Worm (Caenorhabditis elegans) whole organism, dauer: Measurements from ENCODE around the gene srw-109.

ENCODE experiments used
- unc-62 ChIP-seq: sonication (generic microtip); optimal IDR thresholded peaks from 2 replicates; lab custom pipeline; 2017; ENCODE audit warnings: missing biosample characterization, missing genetic modification reagents, missing genetic modification characterization

The srw-109 gene

DNA sequence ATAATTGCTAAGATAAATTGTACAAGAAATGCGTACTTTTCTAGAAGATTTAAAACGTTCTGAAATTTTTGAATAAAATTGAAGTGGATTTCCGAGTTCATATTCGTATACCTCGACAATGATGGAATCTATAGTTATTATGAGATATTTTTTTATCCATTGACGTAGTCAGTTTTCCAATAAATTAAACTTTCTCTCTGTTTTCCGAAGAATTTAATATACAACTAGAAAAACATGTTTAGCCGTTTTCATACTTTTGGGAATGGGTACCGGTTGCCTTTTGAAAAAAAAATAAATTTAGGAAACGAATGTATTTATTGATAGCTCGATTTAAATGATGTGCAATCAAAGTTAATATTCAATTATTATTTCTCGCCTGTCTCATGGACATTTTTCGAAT lies at the start of gene srw-109:
srw-109 (minus strand) TSS at position 101 of the 400 bp plus-strand sequence.
- no peak for TF ChIP-seq unc-62

DNA sequence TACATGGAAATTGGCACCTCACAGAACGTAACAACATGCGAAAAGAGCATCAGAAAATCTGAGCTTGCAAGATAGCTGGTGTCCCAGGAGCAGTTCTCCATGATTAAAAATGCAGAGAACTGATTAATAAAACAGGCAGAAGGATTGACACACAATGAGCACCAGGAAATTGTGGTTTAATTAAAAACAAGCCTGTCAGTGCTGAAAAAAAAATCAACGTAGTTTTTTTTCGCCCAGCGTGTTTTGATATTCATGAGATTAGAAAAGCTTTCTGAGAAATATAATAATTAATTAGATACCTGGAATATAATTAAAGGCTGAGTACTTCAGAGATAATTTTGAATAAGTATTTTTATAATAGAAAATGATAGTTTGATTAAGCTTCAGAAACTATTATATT lies 48.9 kb upstream of the srw-109 start, which contains the start of gene srh-246:
srh-246 (minus strand) TSS at position 101 of the 400 bp plus-strand sequence.
- no peak for TF ChIP-seq unc-62

DNA sequence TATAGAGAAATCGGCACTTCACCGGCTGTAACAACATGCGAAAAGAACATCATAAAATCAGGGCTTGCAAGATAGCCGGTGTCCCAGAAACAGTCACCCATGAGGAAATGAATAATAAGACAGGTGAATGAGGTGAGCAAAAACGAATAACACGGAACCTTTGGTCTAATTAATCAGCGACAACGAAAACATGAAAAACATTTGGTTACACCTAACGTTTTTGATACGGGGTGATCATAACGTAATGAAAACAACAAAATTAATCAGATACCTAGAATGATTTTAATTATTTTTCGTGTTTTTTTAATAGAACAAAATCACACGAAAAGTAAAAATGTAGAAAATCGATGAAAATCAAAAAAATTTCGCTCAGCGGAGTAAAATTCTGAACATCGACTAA lies 47.1 kb upstream of the srw-109 start, which contains the start of gene srh-245:
srh-245 (minus strand) TSS at position 101 of the 400 bp plus-strand sequence.
- no peak for TF ChIP-seq unc-62

DNA sequence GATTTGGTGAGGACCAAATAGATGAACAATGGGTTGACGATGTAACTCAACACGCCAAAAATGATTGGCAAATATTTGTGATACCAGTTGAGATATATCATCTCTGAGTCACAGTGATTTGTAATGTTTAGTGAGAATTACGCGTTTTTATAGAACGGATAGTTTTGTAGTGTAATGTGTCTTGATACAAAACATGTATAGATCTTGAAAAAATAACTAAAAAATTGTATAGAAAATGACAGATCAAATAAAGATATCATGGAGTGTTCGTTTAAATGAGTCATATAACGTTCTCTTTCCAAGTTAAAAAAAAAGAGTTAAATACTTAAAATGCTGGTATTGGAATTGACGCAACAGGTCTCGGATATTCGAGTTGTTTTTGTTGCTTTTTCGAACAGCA lies 45.7 kb upstream of the srw-109 start, which contains the start of gene srj-6:
srj-6 (minus strand) TSS at position 101 of the 400 bp plus-strand sequence.
- no peak for TF ChIP-seq unc-62

DNA sequence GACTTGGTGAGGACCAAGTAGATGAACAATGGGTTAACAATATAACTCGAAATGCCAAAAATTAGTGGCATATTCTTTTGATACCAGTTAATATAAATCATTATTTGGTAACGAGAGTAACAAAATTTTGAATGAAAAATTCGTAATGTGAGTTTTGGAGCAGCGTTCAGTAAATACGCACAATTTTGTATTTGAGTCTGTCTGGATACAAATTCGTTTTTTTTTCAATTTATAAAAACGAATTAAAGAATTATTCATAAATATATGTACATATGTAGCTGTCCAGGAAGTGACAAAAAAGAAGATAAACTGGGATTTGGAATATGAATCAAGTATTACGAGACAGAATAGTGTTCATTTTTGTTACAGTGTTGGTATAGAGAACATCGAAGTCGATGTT lies 44.2 kb upstream of the srw-109 start, which contains the start of gene srj-5:
srj-5 (minus strand) TSS at position 101 of the 400 bp plus-strand sequence.
- no peak for TF ChIP-seq unc-62

DNA sequence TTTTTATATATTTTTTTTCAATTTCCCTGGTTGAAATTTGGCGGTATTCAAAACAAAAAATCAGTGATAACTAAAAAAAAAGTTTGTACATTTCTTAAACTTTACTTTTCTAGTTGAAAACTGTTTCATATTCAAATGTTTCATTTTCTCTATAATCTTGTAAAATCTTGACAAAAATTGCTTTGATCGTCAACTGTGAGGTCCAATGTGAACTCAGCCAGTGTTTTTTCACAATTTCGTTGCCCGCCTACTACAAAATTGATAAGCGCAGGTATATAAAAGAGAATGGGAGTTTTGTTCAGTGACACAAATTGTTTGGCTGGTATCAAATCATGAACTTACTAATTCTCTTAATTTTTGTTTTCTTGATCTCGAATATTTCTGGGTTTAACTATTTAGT lies 38.1 kb upstream of the srw-109 start, which contains the start of gene ugt-42:
ugt-42 (plus strand) TSS at position 301 of the 400 bp plus-strand sequence.
- TF ChIP-seq unc-62: no peak

DNA sequence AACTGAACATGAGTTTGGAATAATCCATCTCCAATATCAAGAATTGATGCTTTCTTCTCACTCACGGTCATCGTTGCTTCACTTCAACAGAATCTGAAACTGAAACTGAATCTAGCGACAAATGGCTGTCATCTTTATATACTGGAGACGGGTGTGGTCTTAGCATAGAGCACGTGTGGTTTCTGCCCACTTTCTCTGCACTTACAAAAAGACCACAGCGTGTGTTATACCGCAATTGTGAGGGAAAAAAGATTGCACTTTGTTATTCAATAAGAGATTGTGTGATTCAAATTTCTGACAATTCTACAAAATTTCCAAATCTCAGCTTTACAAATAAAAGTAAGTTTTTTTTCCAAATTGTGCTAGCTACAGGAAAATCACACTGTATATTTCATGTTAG lies 37.4 kb upstream of the srw-109 start, which contains the start of gene F48G7.12:
F48G7.12 (minus strand) TSS at position 101 of the 400 bp plus-strand sequence.
- no peak for TF ChIP-seq unc-62

DNA sequence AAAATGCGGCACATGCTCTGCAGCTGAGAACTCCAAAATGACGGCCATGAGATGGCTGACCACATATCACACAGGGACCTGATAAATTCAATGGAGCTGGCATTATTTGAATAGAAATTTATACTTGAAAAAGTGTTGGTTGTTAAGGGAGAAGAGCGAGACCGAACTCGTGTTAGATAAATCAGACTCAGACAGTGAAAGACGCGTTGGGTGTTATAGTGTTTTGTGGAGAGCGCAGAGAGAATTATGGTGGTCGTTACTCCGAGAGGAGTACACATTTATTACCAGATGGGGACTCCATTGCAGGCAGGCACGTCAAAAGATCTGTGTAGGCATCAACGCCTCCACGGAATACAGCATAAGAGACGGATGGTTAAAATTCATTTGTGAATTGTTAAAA lies 34.0 kb upstream of the srw-109 start, which contains the start of gene nhr-190:
nhr-190 (minus strand) TSS at position 175 of the 400 bp plus-strand sequence.
- no peak for TF ChIP-seq unc-62

DNA sequence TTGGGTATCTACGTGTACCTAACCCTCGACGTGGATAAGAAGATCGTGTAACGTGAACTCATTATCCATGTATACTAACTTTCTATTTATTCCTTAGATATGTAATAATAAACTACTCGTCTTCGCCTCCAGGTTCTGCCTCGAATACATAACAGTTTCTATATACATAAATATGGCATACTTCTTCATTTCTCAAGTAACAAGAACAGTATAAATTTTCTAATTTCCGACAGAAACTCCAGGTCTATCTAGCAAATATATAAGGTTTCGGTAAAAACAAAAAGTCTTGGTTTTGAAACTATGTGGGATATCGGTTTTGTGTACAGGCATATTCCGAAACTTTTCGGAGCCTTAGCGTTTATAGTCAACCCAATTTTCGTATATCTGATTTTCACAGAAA lies 29.6 kb upstream of the srw-109 start, which contains the start of gene srj-37:
srj-37 (plus strand) TSS at position 301 of the 400 bp plus-strand sequence.
- no peak for TF ChIP-seq unc-62

DNA sequence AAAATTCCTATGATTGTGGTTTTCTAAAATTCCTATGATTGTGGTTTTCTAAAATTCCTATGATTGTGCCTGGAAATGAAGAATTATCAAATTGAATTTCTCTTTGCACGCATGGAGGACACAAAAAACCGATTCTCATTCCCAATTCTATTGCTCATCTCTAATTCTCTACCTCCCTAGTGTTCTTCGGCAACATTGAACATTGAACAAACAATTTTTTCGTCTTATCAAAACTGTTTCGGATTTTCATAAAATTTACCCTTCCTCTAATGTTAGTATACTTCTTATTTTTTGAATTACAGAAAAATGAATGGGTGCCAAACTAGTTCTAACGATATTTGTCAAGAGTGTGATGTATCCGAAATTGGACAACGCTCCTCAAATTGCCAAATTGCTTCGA lies 27.5 kb upstream of the srw-109 start, which contains the start of gene pals-31:
pals-31 (plus strand) TSS at position 301 of the 400 bp plus-strand sequence.
- TF ChIP-seq unc-62: no peak

DNA sequence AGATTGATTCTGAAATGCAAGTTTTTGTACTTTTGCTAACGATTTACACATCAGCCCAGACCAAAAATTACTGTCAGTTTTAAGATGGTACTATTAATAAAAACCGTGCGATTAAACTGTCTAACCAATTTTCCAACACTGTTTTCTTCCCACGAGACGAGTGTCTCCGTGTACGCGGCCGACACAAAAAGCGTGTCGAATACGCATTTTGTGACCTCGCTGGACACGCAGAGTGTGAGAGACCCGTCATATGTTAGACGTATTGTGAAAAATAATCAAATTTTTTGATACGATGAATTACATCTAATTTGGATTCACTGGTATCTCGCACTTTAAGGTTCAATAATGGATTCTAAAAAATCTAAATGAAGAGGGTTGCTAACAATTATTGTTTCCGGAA lies 26.9 kb upstream of the srw-109 start:
- no peak for TF ChIP-seq unc-62

DNA sequence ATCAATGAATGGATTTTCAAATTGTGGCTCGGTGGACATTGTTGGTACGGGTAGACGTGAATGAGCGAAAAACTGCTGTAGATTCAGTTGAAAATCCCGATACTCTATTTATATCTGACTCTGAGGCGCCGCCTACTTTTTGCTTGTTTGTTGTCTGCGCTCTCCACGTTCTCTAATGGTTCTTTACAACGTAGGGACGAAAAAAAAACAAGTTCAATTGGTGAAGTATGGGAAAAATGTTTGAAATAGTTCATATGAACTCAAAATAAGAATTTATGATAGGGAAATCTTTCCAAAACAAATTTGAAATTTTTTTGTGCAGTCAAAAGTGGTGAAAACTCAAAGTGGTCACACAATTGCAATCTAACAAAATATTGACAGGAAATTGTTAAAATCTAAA lies 26.1 kb upstream of the srw-109 start, which contains the start of gene F48G7.10:
F48G7.10 (minus strand) TSS at position 101 of the 400 bp plus-strand sequence.
- no peak for TF ChIP-seq unc-62

DNA sequence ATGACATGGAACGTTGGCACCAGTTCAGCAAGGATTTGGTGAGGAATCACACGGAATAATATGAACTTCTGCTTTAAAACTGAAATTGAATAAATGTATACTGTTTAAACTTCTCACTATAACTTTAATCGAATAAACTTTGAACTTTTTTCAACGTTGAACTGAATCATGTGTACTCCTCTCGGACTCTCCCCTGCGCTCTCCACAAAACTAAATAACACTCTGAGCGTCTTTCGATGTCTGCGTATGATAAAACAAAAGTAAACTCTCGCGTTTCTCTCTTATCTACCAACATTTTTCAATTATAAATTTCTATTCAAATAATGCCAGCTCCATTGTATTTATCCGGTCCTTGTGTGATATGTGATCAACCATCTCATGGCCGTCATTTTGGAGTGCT lies 23.1 kb upstream of the srw-109 start:
- TF ChIP-seq unc-62: no peak

DNA sequence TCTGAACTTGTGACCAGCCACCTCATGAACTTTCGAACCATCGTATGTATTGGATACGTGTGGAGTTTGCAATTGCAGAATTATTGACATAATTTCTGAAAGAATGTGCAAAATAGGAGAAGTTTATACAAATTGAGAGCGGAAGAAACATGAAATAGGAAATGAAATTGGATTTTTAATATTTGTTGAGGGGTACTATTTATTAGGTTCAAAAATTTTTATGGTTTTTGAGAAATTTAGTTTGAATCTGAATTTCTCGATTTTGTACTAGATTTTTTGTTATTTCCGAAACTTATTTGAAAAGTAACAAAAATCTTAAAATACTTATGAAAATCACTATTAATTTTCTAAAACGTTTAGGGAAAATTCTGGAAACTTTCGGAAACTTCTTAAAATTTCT lies 19.8 kb upstream of the srw-109 start, which contains the start of gene F48G7.9:
F48G7.9 (minus strand) TSS at position 101 of the 400 bp plus-strand sequence.
- TF ChIP-seq unc-62: no peak

DNA sequence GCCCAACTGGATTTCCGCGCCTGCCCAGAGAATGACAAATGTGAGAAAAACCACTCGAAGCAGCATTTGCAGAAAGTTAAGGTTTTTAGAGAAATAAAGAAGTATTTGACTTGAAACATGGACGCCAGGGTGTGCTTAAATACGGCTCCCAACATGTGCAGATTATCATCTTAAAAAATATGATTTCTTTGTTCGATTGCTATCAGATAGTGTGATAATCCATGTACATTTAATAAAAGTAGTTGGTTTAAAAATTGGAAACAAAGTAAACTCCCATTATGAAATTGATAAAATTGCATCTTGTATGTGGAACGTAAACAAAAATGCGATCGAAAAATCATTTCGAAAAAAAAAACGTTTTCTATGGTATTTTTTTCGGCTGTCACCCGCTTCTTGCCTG lies 18.8 kb upstream of the srw-109 start, which contains the start of gene F48G7.8:
F48G7.8 (minus strand) TSS at position 101 of the 400 bp plus-strand sequence.
- no peak for TF ChIP-seq unc-62

DNA sequence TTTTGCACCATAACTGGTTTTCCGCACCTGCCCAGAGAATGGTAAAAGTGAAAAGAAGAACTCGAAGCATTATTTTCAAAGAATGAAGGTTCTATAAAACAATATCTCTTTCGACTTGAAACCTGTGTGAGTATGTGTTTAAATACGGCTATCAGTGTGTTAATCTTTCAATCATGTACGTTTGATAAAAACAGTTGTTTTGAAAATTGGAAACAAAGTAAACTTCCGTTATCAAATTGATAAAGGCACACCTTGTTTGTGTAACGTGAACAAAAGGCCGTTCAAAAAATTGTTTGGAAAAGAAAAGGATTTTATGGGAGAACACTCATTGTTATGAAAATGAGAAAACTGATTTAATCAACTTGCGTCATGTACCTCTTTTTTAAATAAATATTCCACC lies 17.6 kb upstream of the srw-109 start, which contains the start of gene F48G7.7:
F48G7.7 (minus strand) TSS at position 101 of the 400 bp plus-strand sequence.
- no peak for TF ChIP-seq unc-62

DNA sequence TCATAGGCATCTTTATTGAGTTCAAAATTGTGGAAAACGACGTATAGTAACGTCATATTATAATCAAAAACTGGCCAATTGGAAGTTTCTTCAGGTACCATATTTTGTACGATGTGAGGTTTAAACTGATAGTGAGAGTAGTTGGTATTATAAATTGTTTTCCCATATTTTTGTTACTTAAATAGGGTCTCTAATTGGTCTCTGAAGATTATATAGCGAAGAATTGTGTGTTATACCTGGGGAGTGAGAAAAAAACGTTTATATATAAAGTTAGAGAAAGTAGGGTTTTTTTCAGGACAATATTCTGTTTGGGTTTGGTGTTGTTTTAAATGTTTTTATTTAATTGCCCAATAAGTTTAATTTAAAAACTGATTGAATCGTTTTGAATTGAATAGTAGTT lies 16.2 kb upstream of the srw-109 start, which contains the start of gene srt-17:
srt-17 (minus strand) TSS at position 101 of the 400 bp plus-strand sequence.
- TF ChIP-seq unc-62: no peak

DNA sequence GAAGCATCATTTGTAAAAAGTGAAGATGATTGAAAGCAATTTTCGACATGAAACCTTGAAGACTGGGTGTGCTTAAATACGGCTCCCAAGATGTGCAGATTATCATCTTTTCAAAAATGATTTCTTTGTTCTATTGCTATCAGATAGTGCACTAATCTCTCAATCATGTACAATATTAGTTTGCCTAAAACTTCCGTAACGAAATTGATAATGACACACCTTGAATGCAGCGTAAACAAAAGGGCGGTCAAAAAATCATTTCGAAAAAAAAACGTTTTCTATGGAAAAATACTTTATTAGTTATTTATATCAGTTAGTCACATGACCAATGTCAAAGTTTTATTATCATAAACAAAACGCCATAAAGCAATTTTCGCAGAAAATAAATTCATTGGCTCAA lies 14.2 kb upstream of the srw-109 start, which contains the start of gene F48G7.5:
F48G7.5 (minus strand) TSS at position 34 of the 400 bp plus-strand sequence.
- no peak for TF ChIP-seq unc-62
